Worm (Caenorhabditis elegans) whole organism, L4/young adult: ENCODE data around the gene cyn-17.

Source experiments
- W03F9.2 ChIP-seq: fragments of 150-350 bp; optimal IDR thresholded peaks from 2 replicates; lab custom pipeline; 2014; ENCODE audit warnings: missing biosample characterization, missing genetic modification characterization
- him-1 ChIP-seq: sonication (generic microtip); optimal IDR thresholded peaks from 2 replicates; lab custom pipeline; 2016; ENCODE audit warnings: missing genotype, missing genetic modification reagents, missing genetic modification characterization, missing compliant biosample characterization

- no peak for TF ChIP-seq him-1 (tag; lab: Kevin White, UChicago)
- TF ChIP-seq W03F9.2 (tag; lab: Kevin White, UChicago), result no peak
Measured at ce11 chrV:5845162-5845561, 45.7 kb downstream of the cyn-17 start.
